Fruit fly (Drosophila melanogaster) whole organism, pupa: Measurements from ENCODE around the gene Sqor.

Experiments used
- CG10348 ChIP-seq: fragments of 200-800 bp; sonication (Bioruptor generic); IDR thresholded peaks from 2 replicates; pipeline ENCODE4 v1.3.6; 2022; ENCODE audit warnings: missing biosample characterization, missing genetic modification characterization
- CG12605 ChIP-seq: fragments of 200-800 bp; sonication (Bioruptor generic); IDR thresholded peaks from 2 replicates; pipeline ENCODE4 v1.3.6; 2022; ENCODE audit warnings: missing biosample characterization, missing genetic modification characterization
- CG13204 ChIP-seq: fragments of 200-800 bp; sonication (Bioruptor generic); optimal IDR thresholded peaks from 2 replicates; lab custom pipeline; 2018; ENCODE audit warnings: missing biosample characterization, mild to moderate bottlenecking, missing genetic modification characterization, moderate library complexity
- CG14655 ChIP-seq: fragments of 200-800 bp; sonication (Bioruptor generic); optimal IDR thresholded peaks from 3 replicates; lab custom pipeline; 2017; ENCODE audit warnings: mild to moderate bottlenecking, missing biosample characterization, missing genetic modification reagents, missing genetic modification characterization
- CG15710 ChIP-seq: fragments of 200-800 bp; sonication (Bioruptor generic); optimal IDR thresholded peaks from 2 replicates; lab custom pipeline; 2018; ENCODE audit warnings: missing biosample characterization, mild to moderate bottlenecking, missing genetic modification characterization, moderate library complexity
- CG17806 ChIP-seq: fragments of 200-800 bp; sonication (Bioruptor generic); optimal IDR thresholded peaks from 2 replicates; lab custom pipeline; 2018; ENCODE audit warnings: missing biosample characterization, mild to moderate bottlenecking, missing genetic modification characterization, moderate library complexity
- CG32121 ChIP-seq: fragments of 200-800 bp; sonication (Bioruptor generic); IDR thresholded peaks from 2 replicates; pipeline ENCODE4 v1.3.6; 2022; ENCODE audit warnings: missing biosample characterization, missing genetic modification characterization
- CG34367 ChIP-seq: fragments of 200-800 bp; sonication (Bioruptor generic); optimal IDR thresholded peaks from 2 replicates; lab custom pipeline; 2018; ENCODE audit warnings: missing biosample characterization, mild to moderate bottlenecking, missing genetic modification characterization
- CG4496 ChIP-seq: fragments of 200-800 bp; sonication (Bioruptor generic); IDR thresholded peaks from 3 replicates; pipeline ENCODE4 v1.3.6; 2022; ENCODE audit warnings: missing biosample characterization, missing genetic modification characterization
- CG8159 ChIP-seq: fragments of 200-800 bp; sonication (Bioruptor generic); optimal IDR thresholded peaks from 3 replicates; lab custom pipeline; 2018; ENCODE audit warnings: missing biosample characterization, mild to moderate bottlenecking, missing genetic modification characterization, moderate library complexity
- CG8301 ChIP-seq: fragments of 200-800 bp; sonication (Bioruptor generic); optimal IDR thresholded peaks from 2 replicates; lab custom pipeline; 2018; ENCODE audit warnings: missing biosample characterization, mild to moderate bottlenecking, missing genetic modification characterization
- CG9948 ChIP-seq: fragments of 200-800 bp; sonication (Bioruptor generic); optimal IDR thresholded peaks from 2 replicates; lab custom pipeline; 2018; ENCODE audit warnings: missing biosample characterization, mild to moderate bottlenecking, missing genetic modification characterization, moderate library complexity
- D1 ChIP-seq: fragments of 200-800 bp; sonication (Bioruptor generic); optimal IDR thresholded peaks from 2 replicates; lab custom pipeline; 2018; ENCODE audit warnings: missing biosample characterization, mild to moderate bottlenecking, missing genetic modification characterization, moderate library complexity
- EcR ChIP-seq: fragments of 200-800 bp; sonication (Bioruptor generic); optimal IDR thresholded peaks from 3 replicates; lab custom pipeline; 2019; ENCODE audit warnings: missing biosample characterization, missing genetic modification characterization, mild to moderate bottlenecking, moderate library complexity, missing genetic modification reagents
- Ets98B ChIP-seq: fragments of 200-800 bp; sonication (Bioruptor generic); IDR thresholded peaks from 2 replicates; pipeline ENCODE4 v1.3.6; 2022; ENCODE audit warnings: missing biosample characterization, missing genetic modification characterization
- Pif1A ChIP-seq: fragments of 200-800 bp; sonication (Bioruptor generic); optimal IDR thresholded peaks from 3 replicates; lab custom pipeline; 2016; ENCODE audit warnings: missing biosample characterization, missing genetic modification characterization
- Pif1B ChIP-seq: fragments of 200-800 bp; sonication (Bioruptor generic); optimal IDR thresholded peaks from 3 replicates; lab custom pipeline; 2016; ENCODE audit warnings: missing biosample characterization, missing genetic modification characterization
- Snoo ChIP-seq: fragments of 200-800 bp; sonication (Bioruptor generic); optimal IDR thresholded peaks from 3 replicates; lab custom pipeline; 2017; ENCODE audit warnings: missing biosample characterization, mild to moderate bottlenecking, missing genetic modification characterization, inconsistent platforms
- fd96Ca ChIP-seq: fragments of 200-800 bp; sonication (Bioruptor generic); IDR thresholded peaks from 3 replicates; pipeline ENCODE4 v1.3.6; 2022; ENCODE audit warnings: missing biosample characterization, missing genetic modification characterization
- gl ChIP-seq: fragments of 200-800 bp; sonication (Bioruptor generic); optimal IDR thresholded peaks from 2 replicates; lab custom pipeline; 2018; ENCODE audit warnings: missing biosample characterization, mild to moderate bottlenecking, missing genetic modification characterization
- rn ChIP-seq: fragments of 200-800 bp; sonication (Bioruptor generic); IDR thresholded peaks from 2 replicates; pipeline ENCODE4 v1.3.6; 2022; ENCODE audit warnings: missing biosample characterization, missing genetic modification characterization

The Sqor gene

DNA sequence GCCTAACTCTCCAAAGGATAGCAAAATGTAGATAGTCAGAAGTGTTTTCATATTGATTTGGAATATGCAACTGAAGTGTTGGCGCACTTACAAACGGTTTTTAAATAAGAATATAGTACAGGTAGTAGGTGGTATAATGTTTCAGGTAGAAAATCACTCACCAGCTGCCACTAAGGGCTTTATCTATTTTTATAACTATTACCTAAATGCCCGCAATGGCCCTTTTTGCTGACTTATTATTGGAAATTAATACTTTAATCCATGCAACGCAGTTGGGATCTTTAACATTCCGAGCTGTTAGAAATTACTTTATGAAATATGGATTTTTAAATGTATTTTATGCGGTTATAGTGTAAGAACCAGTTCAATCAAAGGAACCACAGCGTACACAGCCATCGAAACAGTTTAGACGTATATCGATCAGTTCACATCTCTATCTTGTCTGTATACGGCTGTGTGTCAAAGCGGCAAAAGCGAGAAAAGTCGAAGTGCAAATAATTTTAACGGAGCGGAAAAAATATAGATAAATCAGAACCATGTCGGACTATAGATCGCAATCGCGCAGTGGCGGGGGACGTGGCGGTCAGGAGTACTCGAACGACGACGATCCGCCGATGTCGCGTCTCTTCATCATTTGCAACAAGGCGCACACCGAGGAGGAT lies 43.6 kb downstream of the Sqor start, which contains the start of the genes srw and CG1316:
Gene srw (minus strand): TSS at position 51 of the 662 bp plus-strand sequence.
Gene CG1316 (plus strand): TSS at position 424 of the 662 bp plus-strand sequence.
- TF ChIP-seq CG4496 (GFP tag; lab: Robert Waterston, UW) (peak; percentile 11; the same call in 1 of the 3 replicates), CG8301 (no peak), Snoo (tag; lab: Kevin White, UChicago) (peak; percentile 4), Pif1A (no peak), CG12605 (GFP tag; lab: Robert Waterston, UW) (no peak), Pif1B (no peak)

DNA sequence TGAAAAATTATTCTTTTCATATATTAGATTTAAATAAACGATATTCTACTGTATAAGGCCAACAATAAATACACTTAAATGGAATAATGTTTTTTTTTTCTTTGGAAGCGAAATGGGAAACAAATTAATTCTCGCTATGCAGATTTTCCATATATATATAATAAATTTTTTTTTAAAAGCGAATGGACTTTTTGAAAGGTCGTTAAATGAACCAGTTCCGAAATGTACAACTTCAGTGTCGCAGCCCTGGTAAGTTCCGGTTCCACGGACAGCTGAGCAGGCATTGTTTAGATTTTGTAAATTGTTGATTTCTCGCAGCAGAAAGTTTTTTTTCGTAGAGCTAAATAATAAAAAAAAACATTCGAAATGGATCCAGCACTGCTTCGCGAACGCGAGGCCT lies 46.8 kb downstream of the Sqor start, which contains the start of gene TfIIEbeta:
Gene TfIIEbeta (plus strand): TSS at position 255 of the 400 bp plus-strand sequence.
- peak; percentile 53 for TF ChIP-seq EcR (GFP tag; lab: Kevin White, UChicago)
- no peak for TF ChIP-seq fd96Ca (GFP tag; lab: Robert Waterston, UW)
- TF ChIP-seq CG32121 (GFP tag; lab: Robert Waterston, UW), result peak; percentile 14; the same call in 1 of the 2 replicates
- no peak for TF ChIP-seq Pif1A
- 0 out of 3 replicates have a peak, but pooled peaks have one; percentile 29 for TF ChIP-seq CG4496 (GFP tag; lab: Robert Waterston, UW)
- no peak for TF ChIP-seq D1 (tag; lab: Kevin White, UChicago)
- no peak for TF ChIP-seq Snoo (tag; lab: Kevin White, UChicago)
- TF ChIP-seq CG13204 (GFP tag; lab: Kevin White, UChicago), result no peak
- TF ChIP-seq CG15710 (tag; lab: Kevin White, UChicago), result no peak
- peak; percentile 25 for TF ChIP-seq CG17806 (tag; lab: Kevin White, UChicago)
- no peak for TF ChIP-seq CG8301
- TF ChIP-seq CG34367 (tag; lab: Kevin White, UChicago), result no peak
- no peak for TF ChIP-seq CG9948 (tag; lab: Kevin White, UChicago)
- no peak for TF ChIP-seq Pif1B
- no peak for TF ChIP-seq CG12605 (GFP tag; lab: Robert Waterston, UW)
- TF ChIP-seq CG14655, result no peak
- peak; percentile 65 for TF ChIP-seq Ets98B (GFP tag; lab: Robert Waterston, UW)

DNA sequence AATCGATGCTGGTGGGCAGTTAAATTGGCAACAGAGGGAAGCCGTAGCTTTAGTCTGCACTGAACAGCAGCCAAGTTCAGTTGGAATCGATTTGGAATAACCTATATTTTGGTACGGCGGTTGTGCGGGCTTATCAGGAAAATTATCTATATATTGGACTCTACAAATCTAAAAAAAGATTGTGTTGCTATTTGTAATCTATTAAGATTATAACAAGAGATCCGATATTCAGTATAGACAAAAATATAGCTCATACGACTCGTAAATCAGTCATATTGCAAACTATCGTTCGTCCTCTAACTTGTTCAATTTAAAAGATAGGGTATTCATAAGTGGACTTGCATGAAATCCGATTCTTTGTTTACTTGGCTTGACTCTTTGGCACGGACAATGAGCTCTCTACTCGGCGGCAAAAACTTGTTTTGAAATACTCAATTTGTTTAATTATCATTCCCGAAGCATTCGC lies 48.7 kb downstream of the Sqor start, which contains the start of gene Hexo1:
Gene Hexo1 (plus strand): TSS at position 51 of the 466 bp plus-strand sequence.
- TF ChIP-seq CG10348 (GFP tag; lab: Robert Waterston, UW) (no peak), CG34367 (tag; lab: Kevin White, UChicago) (peak; percentile 53), D1 (tag; lab: Kevin White, UChicago) (no peak), CG13204 (GFP tag; lab: Kevin White, UChicago) (no peak), CG9948 (tag; lab: Kevin White, UChicago) (peak; percentile 44), CG12605 (GFP tag; lab: Robert Waterston, UW) (peak; percentile 58; the same call in 1 of the 2 replicates), rn (GFP tag; lab: Robert Waterston, UW) (no peak), CG14655 (no peak), CG32121 (GFP tag; lab: Robert Waterston, UW) (peak; percentile 38; the same call in 1 of the 2 replicates), CG17806 (tag; lab: Kevin White, UChicago) (peak; percentile 49), CG8301 (peak; percentile 55), Pif1A (no peak), Pif1B (no peak), Ets98B (GFP tag; lab: Robert Waterston, UW) (peak; percentile 52), Snoo (tag; lab: Kevin White, UChicago) (peak; percentile 65), CG4496 (GFP tag; lab: Robert Waterston, UW) (0 out of 3 replicates have a peak, but pooled peaks have one; percentile 30), fd96Ca (GFP tag; lab: Robert Waterston, UW) (no peak), CG8159 (tag; lab: Kevin White, UChicago) (peak; percentile 68), CG15710 (tag; lab: Kevin White, UChicago) (peak; percentile 65), gl (peak; percentile 40), EcR (GFP tag; lab: Kevin White, UChicago) (peak; percentile 95)
